Worm (Caenorhabditis elegans) whole organism, L1 larva: Measurements from ENCODE around the gene C29F9.2.

Source experiments
- C16A3.4 ChIP-seq: fragments of 150-350 bp; optimal IDR thresholded peaks from 2 replicates; lab custom pipeline; 2014; ENCODE audit warnings: missing biosample characterization, missing genetic modification characterization
- F16B12.6 ChIP-seq: fragments of 150-350 bp; optimal IDR thresholded peaks from 2 replicates; lab custom pipeline; 2014; ENCODE audit warnings: missing biosample characterization, missing genetic modification characterization
- Y116A8C.19 ChIP-seq: sonication (generic microtip); optimal IDR thresholded peaks from 2 replicates; lab custom pipeline; 2016; ENCODE audit warnings: missing compliant biosample characterization, missing genetic modification characterization, borderline replicate concordance
- alr-1 ChIP-seq: fragments of 200-800 bp; sonication (Bioruptor generic); optimal IDR thresholded peaks from 2 replicates; lab custom pipeline; 2018; ENCODE audit warnings: borderline replicate concordance, mild to moderate bottlenecking, missing genetic modification characterization, missing compliant biosample characterization
- blmp-1 ChIP-seq: fragments of 150-350 bp; optimal IDR thresholded peaks from 2 replicates; lab custom pipeline; 2014; ENCODE audit warnings: missing biosample characterization, missing genetic modification characterization
- ceh-63 ChIP-seq: fragments of 200-800 bp; sonication (Bioruptor generic); optimal IDR thresholded peaks from 2 replicates; lab custom pipeline; 2018; ENCODE audit warnings: mild to moderate bottlenecking, missing genetic modification characterization, missing compliant biosample characterization
- ceh-8 ChIP-seq: fragments of 200-800 bp; sonication (Bioruptor generic); optimal IDR thresholded peaks from 2 replicates; lab custom pipeline; 2018; ENCODE audit warnings: mild to moderate bottlenecking, missing genetic modification characterization, moderate library complexity, missing compliant biosample characterization
- ceh-82 ChIP-seq, 3 experiments: fragments of 150-350 bp in 1 of 3; sonication (generic microtip) in 2 of 3; optimal IDR thresholded peaks; 2 replicates each; lab custom pipeline; 2014 to 2017; ENCODE audit warnings: missing biosample characterization in 3 of 3, missing genetic modification characterization in 3 of 3
- ceh-90 ChIP-seq: sonication (generic microtip); optimal IDR thresholded peaks from 2 replicates; lab custom pipeline; 2016; ENCODE audit warnings: missing genetic modification characterization, missing compliant biosample characterization
- dsc-1 ChIP-seq: sonication (generic microtip); optimal IDR thresholded peaks from 2 replicates; lab custom pipeline; 2016; ENCODE audit warnings: mild to moderate bottlenecking, missing genetic modification characterization, missing compliant biosample characterization
- efl-1 ChIP-seq, 4 experiments: fragments of 150-350 bp; optimal IDR thresholded peaks in 3 of 4; peaks in 1 of 4; 1 replicate in 1 of 4; 2 replicates in 3 of 4; lab custom pipeline; 2014; ENCODE audit warnings: missing biosample characterization in 2 of 4, missing genetic modification characterization in 2 of 4, missing genetic modification reagents in 2 of 4
- egl-13 ChIP-seq: sonication (generic microtip); optimal IDR thresholded peaks from 2 replicates; lab custom pipeline; 2016; ENCODE audit warnings: missing genotype, missing genetic modification reagents, missing genetic modification characterization, missing compliant biosample characterization
- egl-27 ChIP-seq, 2 experiments: fragments of 150-350 bp in 1 of 2; sonication (generic microtip); optimal IDR thresholded peaks; 3 replicates each; lab custom pipeline; 2017 to 2018; ENCODE audit warnings: missing biosample characterization in 2 of 2, missing genetic modification characterization in 2 of 2, missing genetic modification reagents in 2 of 2
- elt-2 ChIP-seq: sonication (generic microtip); optimal IDR thresholded peaks from 2 replicates; lab custom pipeline; 2016; ENCODE audit warnings: missing genetic modification characterization, mild to moderate bottlenecking, inconsistent platforms, missing compliant biosample characterization, missing genetic modification reagents
- elt-3 ChIP-seq, 6 experiments: fragments of 150-350 bp in 1 of 6; sonication (generic microtip); optimal IDR thresholded peaks; 2 replicates each; lab custom pipeline; 2017 to 2018; ENCODE audit warnings: missing biosample characterization in 6 of 6, missing genetic modification characterization in 6 of 6, inconsistent platforms in 1 of 6
- fkh-10 ChIP-seq: sonication (generic microtip); optimal IDR thresholded peaks from 2 replicates; lab custom pipeline; 2017; ENCODE audit warnings: missing biosample characterization, missing genetic modification reagents, missing genetic modification characterization
- fos-1 ChIP-seq: fragments of 150-350 bp; optimal IDR thresholded peaks from 2 replicates; lab custom pipeline; 2014; ENCODE audit warnings: missing biosample characterization, missing genetic modification characterization
- hpl-2 ChIP-seq: fragments of 150-350 bp; optimal IDR thresholded peaks from 2 replicates; lab custom pipeline; 2014; ENCODE audit warnings: missing biosample characterization, missing genetic modification reagents, missing genetic modification characterization
- irx-1 ChIP-seq: sonication (generic microtip); optimal IDR thresholded peaks from 2 replicates; lab custom pipeline; 2016; ENCODE audit warnings: missing genetic modification characterization, missing compliant biosample characterization
- isw-1 ChIP-seq: fragments of 200-800 bp; sonication (Bioruptor generic); IDR thresholded peaks from 2 replicates; pipeline ENCODE4 v1.3.6; 2022; ENCODE audit warnings: missing genetic modification characterization, missing compliant biosample characterization
- lin-13 ChIP-seq: fragments of 150-350 bp; optimal IDR thresholded peaks from 2 replicates; lab custom pipeline; 2014; ENCODE audit warnings: missing biosample characterization, missing genetic modification reagents, missing genetic modification characterization
- lin-15B ChIP-seq: fragments of 150-350 bp; sonication (generic microtip); optimal IDR thresholded peaks from 3 replicates; lab custom pipeline; 2014; ENCODE audit warnings: missing biosample characterization, missing genetic modification characterization
- lin-35 ChIP-seq, 2 experiments: fragments of 150-350 bp; optimal IDR thresholded peaks; 2 replicates each; lab custom pipeline; 2014; ENCODE audit warnings: missing biosample characterization in 2 of 2, missing genetic modification characterization in 2 of 2, missing genetic modification reagents in 2 of 2
- lsy-2 ChIP-seq, 2 experiments: fragments of 150-350 bp; optimal IDR thresholded peaks; 2 replicates each; lab custom pipeline; 2014; ENCODE audit warnings: missing biosample characterization in 2 of 2, missing genetic modification characterization in 2 of 2
- mef-2 ChIP-seq: fragments of 150-350 bp; optimal IDR thresholded peaks from 2 replicates; lab custom pipeline; 2014; ENCODE audit warnings: missing biosample characterization, missing genetic modification characterization
- mep-1 ChIP-seq: fragments of 150-350 bp; optimal IDR thresholded peaks from 2 replicates; lab custom pipeline; 2014; ENCODE audit warnings: missing biosample characterization, missing genetic modification characterization
- nhr-19 ChIP-seq: fragments of 200-800 bp; sonication (Bioruptor generic); conservative IDR thresholded peaks from 2 replicates; pipeline ENCODE4 v1.3.6; 2022; ENCODE audit warnings: missing genetic modification characterization, missing compliant biosample characterization
- nhr-237 ChIP-seq: fragments of 150-350 bp; optimal IDR thresholded peaks from 2 replicates; lab custom pipeline; 2014; ENCODE audit warnings: missing biosample characterization, missing genetic modification characterization
- nhr-28 ChIP-seq: fragments of 150-350 bp; optimal IDR thresholded peaks from 2 replicates; lab custom pipeline; 2014; ENCODE audit warnings: missing biosample characterization, missing genetic modification characterization
- nhr-47 ChIP-seq: sonication (generic microtip); optimal IDR thresholded peaks from 2 replicates; lab custom pipeline; 2016; ENCODE audit warnings: mild to moderate bottlenecking, missing genetic modification characterization, moderate library complexity, missing compliant biosample characterization
- nhr-71 ChIP-seq: sonication (generic microtip); optimal IDR thresholded peaks from 2 replicates; lab custom pipeline; 2016; ENCODE audit warnings: mild to moderate bottlenecking, missing genetic modification characterization, moderate library complexity, missing compliant biosample characterization
- nhr-85 ChIP-seq: sonication (generic microtip); peaks from one replicate; lab custom pipeline; 2016; ENCODE audit warnings: missing genetic modification characterization, inconsistent platforms, missing compliant biosample characterization
- pag-3 ChIP-seq: sonication (generic microtip); optimal IDR thresholded peaks from 2 replicates; lab custom pipeline; 2017; ENCODE audit warnings: missing genetic modification characterization, mild to moderate bottlenecking, missing compliant biosample characterization, antibody characterized with exemption, borderline replicate concordance; ENCODE audit not compliant: insufficient read depth
- pax-3 ChIP-seq: fragments of 200-800 bp; sonication (Bioruptor generic); optimal IDR thresholded peaks from 2 replicates; lab custom pipeline; 2018; ENCODE audit warnings: mild to moderate bottlenecking, missing genetic modification characterization, moderate library complexity, missing compliant biosample characterization
- pqm-1 ChIP-seq: sonication (generic microtip); optimal IDR thresholded peaks from 3 replicates; lab custom pipeline; 2017; ENCODE audit warnings: missing biosample characterization, missing genetic modification characterization
- snpc-4 ChIP-seq: fragments of 150-350 bp; optimal IDR thresholded peaks from 2 replicates; lab custom pipeline; 2014; ENCODE audit warnings: missing biosample characterization, missing genetic modification characterization
- snu-23 ChIP-seq: sonication (generic microtip); optimal IDR thresholded peaks from 2 replicates; lab custom pipeline; 2016; ENCODE audit warnings: missing genetic modification characterization, missing compliant biosample characterization
- sup-37 ChIP-seq: fragments of 200-800 bp; sonication (Bioruptor generic); optimal IDR thresholded peaks from 2 replicates; lab custom pipeline; 2018; ENCODE audit warnings: mild to moderate bottlenecking, missing genetic modification characterization, missing compliant biosample characterization
- swsn-7 ChIP-seq: sonication (generic microtip); optimal IDR thresholded peaks from 2 replicates; lab custom pipeline; 2016; ENCODE audit warnings: missing genetic modification characterization, missing compliant biosample characterization
- tbx-2 ChIP-seq: sonication (generic microtip); optimal IDR thresholded peaks from 2 replicates; lab custom pipeline; 2016; ENCODE audit warnings: missing genetic modification characterization, missing compliant biosample characterization
- tlp-1 ChIP-seq: fragments of 150-350 bp; optimal IDR thresholded peaks from 2 replicates; lab custom pipeline; 2014; ENCODE audit warnings: missing biosample characterization, missing genetic modification characterization
- unc-30 ChIP-seq: sonication (generic microtip); optimal IDR thresholded peaks from 2 replicates; lab custom pipeline; 2017; ENCODE audit warnings: missing biosample characterization, missing genetic modification characterization
- unc-62 ChIP-seq: fragments of 150-350 bp; optimal IDR thresholded peaks from 2 replicates; lab custom pipeline; 2014; ENCODE audit warnings: missing biosample characterization, missing genetic modification reagents, missing genetic modification characterization
- unc-86 ChIP-seq: sonication (generic microtip); optimal IDR thresholded peaks from 2 replicates; lab custom pipeline; 2016; ENCODE audit warnings: missing genetic modification characterization, missing compliant biosample characterization
- unc-98 ChIP-seq: fragments of 200-800 bp; sonication (Bioruptor generic); IDR thresholded peaks from 2 replicates; pipeline ENCODE4 v1.3.6; 2022; ENCODE audit warnings: missing genetic modification characterization, missing compliant biosample characterization
- vab-15 ChIP-seq: sonication (generic microtip); optimal IDR thresholded peaks from 2 replicates; lab custom pipeline; 2017; ENCODE audit warnings: missing genotype, mild to moderate bottlenecking, missing genetic modification characterization, missing compliant biosample characterization
- xbp-1 ChIP-seq: sonication (generic microtip); optimal IDR thresholded peaks from 2 replicates; lab custom pipeline; 2016; ENCODE audit warnings: missing genetic modification characterization, missing compliant biosample characterization
- ztf-4 ChIP-seq: fragments of 150-350 bp; optimal IDR thresholded peaks from 2 replicates; lab custom pipeline; 2014; ENCODE audit warnings: missing biosample characterization, missing genetic modification characterization

C29F9.2 gene

ce11 chrIII:130650-131049 lies at the start of gene C29F9.2, which contains the start of gene nhr-280:
Gene C29F9.2, plus strand, starts transcription at chrIII:130947.
Gene nhr-280, minus strand, starts transcription at chrIII:130750.
- peak; percentile 23 for TF ChIP-seq elt-2 (tag; lab: Kevin White, UChicago)
- no peak for TF ChIP-seq snu-23

ce11 chrIII:84372-84771 lies 46.4 kb upstream of the C29F9.2 start:
- peak; percentile 56 for TF ChIP-seq nhr-85 (tag; lab: Kevin White, UChicago)
- TF ChIP-seq irx-1 (tag; lab: Kevin White, UChicago) = no peak
- no peak for TF ChIP-seq efl-1 (optimal IDR thresholded peaks at IDR 0.05; lab: Kevin White, UChicago)
- TF ChIP-seq efl-1 (GFP tag; optimal IDR thresholded peaks at IDR 0.05 in 1 of 2; lab: Kevin White, UChicago) = peak in 1 of 2 experiments; percentile 25

- TF ChIP-seq hpl-2 (no peak), nhr-71 (tag; lab: Kevin White, UChicago) (no peak), dsc-1 (peak; percentile 47), lin-13 (peak; percentile 39), ceh-63 (GFP tag; lab: Kevin White, UChicago) (no peak), nhr-237 (tag; lab: Kevin White, UChicago) (no peak), sup-37 (no peak), tlp-1 (no peak), fos-1 (tag; lab: Kevin White, UChicago) (peak; percentile 50), mef-2 (tag; lab: Kevin White, UChicago) (peak; percentile 53), lsy-2 (tag; optimal IDR thresholded peaks at IDR 0.05; lab: Kevin White, UChicago) (peak; percentile 73 to 91), ztf-4 (tag; lab: Kevin White, UChicago) (no peak), isw-1 (GFP tag; lab: Robert Waterston, UW) (peak; percentile 58), lin-35 (GFP tag; optimal IDR thresholded peaks at IDR 0.05; lab: Kevin White, UChicago) (peak; percentile 79 to 86), unc-98 (GFP tag; lab: Robert Waterston, UW) (no peak), Y116A8C.19 (tag; lab: Kevin White, UChicago) (no peak), unc-86 (peak; percentile 35), swsn-7 (tag; lab: Kevin White, UChicago) (no peak), lin-15B (peak; percentile 55), unc-62 (GFP tag; lab: Kevin White, UChicago) (no peak), snpc-4 (tag; lab: Kevin White, UChicago) (peak; percentile 42), pag-3 (tag; lab: Kevin White, UChicago) (no peak), F16B12.6 (peak; percentile 38), elt-2 (tag; lab: Kevin White, UChicago) (no peak), tbx-2 (tag; lab: Kevin White, UChicago) (peak; percentile 50), nhr-47 (tag; lab: Kevin White, UChicago) (no peak), blmp-1 (peak; percentile 67), egl-13 (tag; lab: Kevin White, UChicago) (peak; percentile 49), ceh-82 (tag; optimal IDR thresholded peaks at IDR 0.05; lab: Kevin White, UChicago) (peak; percentile 43 to 81 (median 60)), C16A3.4 (tag; lab: Kevin White, UChicago) (peak; percentile 61), unc-30 (tag; lab: Kevin White, UChicago) (no peak), mep-1 (tag; lab: Kevin White, UChicago) (peak; percentile 75), xbp-1 (tag; lab: Kevin White, UChicago) (peak; percentile 58), irx-1 (tag; lab: Kevin White, UChicago) (no peak), efl-1 (optimal IDR thresholded peaks at IDR 0.05; lab: Kevin White, UChicago) (peak; percentile 75 to 81), efl-1 (GFP tag; optimal IDR thresholded peaks at IDR 0.05 in 1 of 2; lab: Kevin White, UChicago) (peak; percentile 64 to 95), egl-27 (tag; optimal IDR thresholded peaks at IDR 0.05; lab: Kevin White, UChicago) (no peak), pqm-1 (tag; lab: Kevin White, UChicago) (no peak), pax-3 (tag; lab: Kevin White, UChicago) (no peak), ceh-8 (GFP tag; lab: Kevin White, UChicago) (no peak), fkh-10 (GFP tag; lab: Kevin White, UChicago) (peak; percentile 32), nhr-19 (GFP tag; lab: Robert Waterston, UW) (peak; percentile 47), nhr-28 (tag; lab: Kevin White, UChicago) (no peak), vab-15 (no peak), elt-3 (tag; optimal IDR thresholded peaks at IDR 0.05; lab: Kevin White, UChicago) (peak in 1 of 6 experiments; percentile 50), alr-1 (tag; lab: Kevin White, UChicago) (no peak), ceh-90 (tag; lab: Kevin White, UChicago) (no peak)
Measured at ce11 chrIII:86316-86715, 44.4 kb upstream of the C29F9.2 start, which contains the start of gene attf-3. Gene attf-3, minus strand, starts transcription at chrIII:86384.
